Worm (Caenorhabditis elegans) whole organism, early embryonic: ENCODE measurements around the gene F27C8.3.

Experiments
- B0310.2 ChIP-seq: sonication (generic microtip); optimal IDR thresholded peaks from 2 replicates; lab custom pipeline; 2016; ENCODE audit warnings: mild to moderate bottlenecking, missing genetic modification characterization, missing compliant biosample characterization
- F13C5.2 ChIP-seq: sonication (generic microtip); optimal IDR thresholded peaks from 2 replicates; lab custom pipeline; 2017; ENCODE audit warnings: mild to moderate bottlenecking, missing genetic modification characterization, inconsistent platforms, missing compliant biosample characterization
- ama-1 ChIP-seq: fragments of 150-350 bp; optimal IDR thresholded peaks from 2 replicates; lab custom pipeline; 2014
- ceh-36 ChIP-seq: sonication (generic microtip); optimal IDR thresholded peaks from 2 replicates; lab custom pipeline; 2016; ENCODE audit warnings: missing genetic modification characterization, inconsistent platforms, missing compliant biosample characterization
- flt-1 ChIP-seq: fragments of 200-800 bp; sonication (Bioruptor generic); IDR thresholded peaks from 2 replicates; pipeline ENCODE4 v1.3.6; 2022; ENCODE audit warnings: missing genetic modification characterization, missing compliant biosample characterization
- hmg-4 ChIP-seq: fragments of 200-800 bp; sonication (Bioruptor generic); optimal IDR thresholded peaks from 2 replicates; lab custom pipeline; 2018; ENCODE audit warnings: mild to moderate bottlenecking, missing genetic modification characterization, missing compliant biosample characterization
- hnd-1 ChIP-seq: sonication (generic microtip); optimal IDR thresholded peaks from 2 replicates; lab custom pipeline; 2016; ENCODE audit warnings: missing genetic modification characterization, missing compliant biosample characterization
- pes-1 ChIP-seq: fragments of 200-800 bp; sonication (Bioruptor generic); IDR thresholded peaks from 2 replicates; pipeline ENCODE4 v1.3.6; 2022; ENCODE audit warnings: missing genetic modification reagents, missing genetic modification characterization, missing compliant biosample characterization
- tbx-11 ChIP-seq: fragments of 200-800 bp; sonication (Bioruptor generic); IDR thresholded peaks from 2 replicates; pipeline ENCODE4 v1.3.6; 2022; ENCODE audit warnings: missing genetic modification characterization, missing compliant biosample characterization
- tbx-37 ChIP-seq: fragments of 200-800 bp; sonication (Bioruptor generic); conservative IDR thresholded peaks from 2 replicates; pipeline ENCODE4 v1.3.6; 2022; ENCODE audit warnings: missing genetic modification reagents, missing genetic modification characterization, missing compliant biosample characterization
- tra-4 ChIP-seq: sonication (generic microtip); optimal IDR thresholded peaks from 2 replicates; lab custom pipeline; 2017; ENCODE audit warnings: missing genetic modification characterization, missing compliant biosample characterization

DNA sequence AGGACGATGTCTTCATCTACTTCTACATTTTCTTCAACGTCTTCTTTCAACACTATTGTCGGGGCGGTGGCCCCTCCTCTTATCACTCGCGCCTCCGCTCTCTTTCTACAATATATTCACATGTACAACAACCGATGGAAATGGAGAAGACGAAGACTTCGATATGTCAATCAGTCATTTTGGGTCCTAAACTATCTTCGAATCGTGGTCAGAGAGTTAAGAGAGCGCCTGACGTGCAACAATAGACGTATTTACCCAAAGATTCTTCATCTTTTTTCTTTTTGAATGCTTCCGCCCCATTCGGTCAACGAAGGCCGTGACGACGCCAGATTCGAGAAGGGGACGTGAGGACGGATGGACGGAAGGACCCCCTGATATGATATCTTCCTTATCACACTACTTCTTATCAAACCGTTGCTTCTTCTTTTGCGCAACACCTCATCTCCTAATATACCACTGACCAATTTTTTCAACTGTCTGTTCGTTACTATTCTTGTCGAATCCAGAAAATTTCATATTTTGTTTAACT lies 37.4 kb upstream of the F27C8.3 start:
- no peak for TF ChIP-seq pes-1 (GFP tag; lab: Robert Waterston, UW)
- TF ChIP-seq hnd-1 (tag; lab: Kevin White, UChicago), result no peak
- no peak for TF ChIP-seq ama-1 (lab: Kevin White, UChicago)
- TF ChIP-seq tbx-37 (GFP tag; lab: Robert Waterston, UW), result no peak
- TF ChIP-seq B0310.2 (tag; lab: Kevin White, UChicago), result no peak
- TF ChIP-seq tbx-11 (GFP tag; lab: Robert Waterston, UW), result no peak
- no peak for TF ChIP-seq ceh-36 (tag; lab: Kevin White, UChicago)
- no peak for TF ChIP-seq flt-1 (GFP tag; lab: Robert Waterston, UW)
- no peak for TF ChIP-seq hmg-4 (GFP tag; lab: Kevin White, UChicago)
- no peak for TF ChIP-seq F13C5.2 (tag; lab: Kevin White, UChicago)
- TF ChIP-seq tra-4 (tag; lab: Kevin White, UChicago), result no peak
